Fruit fly (Drosophila melanogaster) whole organism, adult: Measurements from ENCODE around the gene Spx.

Source experiments
- CG12768 ChIP-seq: fragments of 200-800 bp; sonication (Bioruptor generic); optimal IDR thresholded peaks from 2 replicates; lab custom pipeline; 2017; ENCODE audit warnings: missing biosample characterization, missing genetic modification characterization, mild to moderate bottlenecking, moderate library complexity, missing genetic modification reagents
- Crg-1 ChIP-seq: fragments of 200-800 bp; sonication (Bioruptor generic); optimal IDR thresholded peaks from 2 replicates; lab custom pipeline; 2016; ENCODE audit warnings: missing biosample characterization, missing genetic modification characterization
- Mnt ChIP-seq: fragments of 200-800 bp; sonication (Bioruptor generic); optimal IDR thresholded peaks from 2 replicates; lab custom pipeline; 2016; ENCODE audit warnings: missing biosample characterization, mild to moderate bottlenecking, missing genetic modification characterization
- bab1 ChIP-seq: fragments of 200-800 bp; sonication (Bioruptor generic); optimal IDR thresholded peaks from 3 replicates; lab custom pipeline; 2019; ENCODE audit warnings: missing biosample characterization, mild to moderate bottlenecking, missing genetic modification characterization, moderate library complexity
- cnc ChIP-seq, 2 experiments: fragments of >200 bp; optimal IDR thresholded peaks; 2 replicates each; lab custom pipeline; 2017
- kay ChIP-seq: fragments of 200-800 bp; sonication (Bioruptor generic); peaks from one replicate; lab custom pipeline; 2016; ENCODE audit warnings: missing biosample characterization, missing genetic modification characterization, borderline replicate concordance
- ovo ChIP-seq: fragments of 200-800 bp; sonication (Bioruptor generic); optimal IDR thresholded peaks from 2 replicates; lab custom pipeline; 2016; ENCODE audit warnings: missing biosample characterization, missing genetic modification characterization

DNA sequence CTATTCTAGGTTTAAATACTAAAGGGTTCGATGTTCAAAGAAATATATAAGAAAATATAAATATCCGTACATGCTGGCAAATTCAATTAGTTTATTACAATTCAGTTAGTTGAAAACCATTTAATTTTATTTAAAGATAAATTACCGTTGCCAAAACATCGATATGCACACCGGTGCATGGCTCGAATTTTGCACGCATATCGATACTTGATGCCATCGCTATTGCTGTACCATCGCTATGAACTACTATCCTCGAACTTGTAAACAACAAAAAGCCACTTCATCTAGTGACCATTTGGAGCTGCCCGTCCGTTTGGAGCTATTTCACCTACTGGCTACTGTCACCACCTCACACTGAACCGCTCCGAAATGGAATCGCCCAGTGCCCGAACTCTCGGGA is 5.3 kb downstream of the Spx start, which contains the start of gene Josd:
- TF ChIP-seq cnc (optimal IDR thresholded peaks at IDR 0.05; lab: Kevin White, UChicago) (no peak), kay (GFP tag; lab: Kevin White, UChicago) (no peak), CG12768 (no peak), Mnt (GFP tag; lab: Kevin White, UChicago) (peak; percentile 24), Crg-1 (GFP tag; lab: Kevin White, UChicago) (no peak), bab1 (GFP tag; lab: Kevin White, UChicago) (peak; percentile 48), ovo (GFP tag; lab: Kevin White, UChicago) (no peak)
